Fruit fly (Drosophila melanogaster): ENCODE measurements around the gene CG16903.

CG16903 gene

DNA sequence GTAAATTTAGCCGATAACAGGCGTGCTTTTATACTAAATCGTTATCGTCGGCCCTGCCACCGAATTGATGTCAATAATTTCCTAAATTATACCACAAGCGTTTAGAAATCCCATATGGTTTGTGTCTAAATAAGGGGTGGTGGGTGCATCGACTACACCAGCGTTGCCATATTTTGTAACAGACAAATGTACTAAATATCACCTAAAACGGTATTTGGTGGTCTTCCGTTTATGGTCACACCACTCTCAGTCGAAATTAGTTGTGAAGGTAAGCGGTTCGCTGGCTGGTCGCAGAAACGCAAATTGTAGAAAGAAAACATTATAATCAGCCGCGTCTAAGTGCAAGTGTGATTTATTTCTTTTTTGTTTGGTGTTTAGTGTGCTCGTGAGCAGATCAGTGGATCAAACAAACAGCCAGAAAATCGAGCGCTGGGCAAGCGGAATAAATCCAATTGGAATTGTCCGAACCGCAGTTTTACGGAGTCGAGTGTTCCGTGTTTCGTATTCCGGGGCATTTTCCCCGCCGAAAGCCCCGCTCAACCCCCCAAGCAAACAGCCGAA lies at the start of gene CG16903, which contains the start of gene Unc-76:
Gene CG16903, minus strand, starts transcription at position 39 of the 561 bp plus-strand sequence.
Gene Unc-76, plus strand, starts transcription at position 244 of the 561 bp plus-strand sequence.
- TF ChIP-seq CG17801 (GFP tag; optimal IDR thresholded peaks at IDR 0.05; ENCODE audit: partially characterized antibody): peak; percentile 88

DNA sequence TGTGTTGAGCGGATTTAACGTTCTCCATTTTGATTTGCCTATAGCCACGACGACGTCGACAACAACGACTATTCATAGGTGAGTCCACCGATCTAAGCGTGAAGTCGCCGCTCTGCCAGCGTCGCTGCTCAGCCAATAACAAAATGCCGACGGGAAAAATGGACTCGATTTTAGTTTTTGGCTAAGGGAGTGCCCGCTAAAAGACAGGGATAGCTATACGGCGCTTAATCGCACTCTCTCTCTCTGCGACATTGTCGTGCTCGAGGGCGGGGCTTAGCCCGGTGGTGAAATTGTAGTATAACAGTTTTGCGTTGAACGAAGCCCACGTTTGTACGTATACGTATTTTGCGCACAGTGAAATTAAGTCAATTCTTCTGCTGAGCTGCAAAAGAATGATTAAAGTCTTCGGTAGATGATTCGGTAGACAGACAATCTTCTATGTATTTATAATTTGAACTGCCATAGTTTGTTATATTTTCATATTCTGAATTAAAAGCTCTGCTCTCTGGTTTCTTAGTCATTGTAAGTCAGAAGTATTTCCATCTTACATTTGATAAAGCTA lies 45.4 kb upstream of the CG16903 start:
- TF ChIP-seq CG17801 (GFP tag; optimal IDR thresholded peaks at IDR 0.05; ENCODE audit: partially characterized antibody): no peak

DNA sequence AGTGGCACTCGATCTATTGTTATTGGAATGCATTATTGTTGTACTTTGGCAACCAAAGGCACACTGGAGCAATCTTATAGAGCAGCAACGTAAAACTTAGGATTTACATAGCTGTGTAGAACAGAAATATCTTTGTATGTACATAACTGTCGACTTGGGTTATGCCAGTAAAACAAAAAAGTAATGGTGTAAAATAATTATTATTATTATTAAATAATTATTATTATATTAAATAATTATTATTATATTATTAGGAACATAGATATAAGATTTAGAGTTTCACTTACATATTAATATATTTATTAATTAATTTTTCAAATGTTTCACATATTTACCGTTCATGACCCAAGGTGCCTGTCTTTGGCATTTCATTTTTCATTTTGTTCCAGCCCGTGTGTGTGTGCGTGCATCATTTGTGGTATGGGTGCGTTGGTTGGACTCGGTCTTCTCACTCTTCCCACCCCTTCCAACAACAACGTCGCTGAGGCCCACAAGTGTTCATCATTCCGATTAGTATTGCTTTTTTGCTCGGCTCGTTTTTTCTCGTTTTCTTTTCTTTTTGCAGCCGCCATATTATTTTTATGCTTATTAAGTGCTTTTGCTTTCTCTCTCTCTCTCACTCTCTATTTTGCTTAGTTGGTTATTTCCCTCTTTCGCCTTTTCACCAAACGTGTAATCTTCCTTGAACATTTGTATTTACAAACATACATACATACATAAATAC lies 43.9 kb upstream of the CG16903 start:
- TF ChIP-seq CG17801 (GFP tag; optimal IDR thresholded peaks at IDR 0.05; ENCODE audit: partially characterized antibody): peak; percentile 82

DNA sequence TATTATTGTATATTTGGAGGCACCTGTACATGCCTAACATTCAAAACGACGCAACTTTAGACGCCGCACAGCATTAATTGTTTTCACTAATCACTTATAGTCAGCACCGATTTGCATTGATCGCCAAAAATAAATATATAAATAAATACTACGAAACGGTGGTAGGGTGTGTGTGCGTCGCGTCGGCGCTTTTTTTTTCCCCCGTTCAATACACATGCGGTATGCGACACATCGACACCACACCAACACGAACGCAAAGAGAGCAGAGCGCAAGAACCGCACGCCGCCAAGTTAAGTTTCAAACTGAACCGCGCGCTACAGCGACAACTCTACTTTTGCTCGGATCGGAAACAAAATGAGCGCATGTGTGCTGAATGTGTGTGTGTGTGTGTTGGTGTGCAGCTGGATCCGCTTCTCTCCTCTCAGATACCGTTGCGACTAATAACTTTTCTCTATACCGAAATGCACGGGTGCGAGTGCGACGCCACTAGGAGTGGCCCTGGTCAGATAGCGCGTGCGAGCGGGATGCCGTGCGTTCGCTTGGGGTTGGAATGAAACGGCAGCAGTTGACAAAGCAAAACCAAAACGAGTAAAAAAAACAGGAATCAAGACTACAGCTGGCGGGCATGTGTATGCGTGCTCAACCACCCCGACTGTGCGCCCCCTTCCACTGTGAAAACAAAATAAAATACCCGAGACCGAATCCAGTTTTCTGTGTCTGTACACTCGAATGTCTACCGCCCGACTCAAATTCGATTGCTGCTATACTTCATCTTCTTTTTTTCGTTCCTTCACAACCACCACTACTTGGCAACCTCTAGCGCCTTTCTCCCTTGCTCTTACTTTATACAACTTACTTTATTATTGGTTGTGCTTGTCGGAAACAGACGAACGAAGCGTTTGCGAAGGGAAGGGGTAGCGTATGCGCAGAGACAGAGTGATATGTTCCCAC lies 43.1 kb upstream of the CG16903 start, which contains the start of gene ph-d:
Gene ph-d, minus strand, starts transcription at position 274 of the 952 bp plus-strand sequence.
- TF ChIP-seq CG17801 (GFP tag; optimal IDR thresholded peaks at IDR 0.05; ENCODE audit: partially characterized antibody): peak; percentile 95

DNA sequence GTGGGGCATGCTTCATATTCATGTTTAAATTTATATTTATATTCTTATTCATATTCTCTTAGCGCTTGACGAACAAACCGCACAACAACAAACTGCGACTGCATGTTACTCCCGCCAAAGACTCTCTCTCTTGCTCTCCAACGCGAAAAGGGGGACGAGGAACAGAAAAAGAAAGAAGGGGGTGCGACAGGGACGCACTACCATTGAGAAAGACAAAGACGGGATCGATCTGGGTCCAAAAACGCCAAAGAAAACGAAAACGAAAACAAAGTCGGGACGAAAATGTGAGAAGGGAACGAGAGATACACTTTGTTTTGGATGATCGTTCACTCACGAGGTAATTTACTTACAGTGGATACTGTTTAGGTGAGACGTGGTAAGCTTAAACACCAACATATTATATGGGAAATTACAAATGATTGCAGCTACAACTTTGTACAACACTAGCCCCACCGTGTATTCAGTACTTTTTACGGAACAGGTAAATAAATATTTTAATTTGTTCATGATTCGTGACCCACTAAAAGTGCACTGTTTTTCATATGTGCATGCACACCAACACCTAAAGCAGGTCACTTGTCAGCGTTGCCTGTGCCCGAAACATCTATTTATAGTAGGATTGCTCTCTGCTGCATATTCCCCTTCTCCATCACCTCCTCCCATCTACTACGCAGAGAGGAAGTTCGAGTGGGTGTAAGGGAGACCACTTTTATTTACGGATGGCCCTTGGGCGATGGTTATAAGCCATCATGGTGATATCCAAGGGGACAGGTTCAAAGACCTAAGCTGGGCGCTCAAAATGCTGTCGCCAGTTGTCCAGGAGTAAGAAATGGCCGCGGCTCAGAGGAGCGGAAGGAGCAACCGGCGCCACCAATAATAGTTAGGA lies 41.8 kb upstream of the CG16903 start:
- peak; percentile 49 for TF ChIP-seq CG17801 (GFP tag; optimal IDR thresholded peaks at IDR 0.05; ENCODE audit: partially characterized antibody)

DNA sequence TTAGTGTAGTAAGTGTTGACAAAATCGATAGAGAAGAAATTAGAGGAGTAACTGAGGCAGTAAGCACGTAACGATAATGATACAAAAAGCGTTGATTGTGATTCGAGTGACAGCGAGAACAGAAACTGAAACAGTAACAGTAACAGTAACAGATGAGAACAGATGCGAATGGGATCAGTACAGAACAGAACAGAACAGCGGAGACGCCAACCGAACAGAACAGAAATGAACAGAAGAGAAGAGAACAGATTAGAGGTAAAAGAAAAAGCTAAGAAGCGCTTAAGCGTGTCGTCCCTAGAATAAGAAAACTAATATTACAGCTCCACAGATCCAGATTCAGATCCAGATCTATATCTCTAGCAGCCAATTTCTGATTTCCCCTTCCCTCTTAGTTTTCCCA lies 32.5 kb upstream of the CG16903 start:
- TF ChIP-seq CG17801 (GFP tag; optimal IDR thresholded peaks at IDR 0.05; ENCODE audit: partially characterized antibody): no peak

DNA sequence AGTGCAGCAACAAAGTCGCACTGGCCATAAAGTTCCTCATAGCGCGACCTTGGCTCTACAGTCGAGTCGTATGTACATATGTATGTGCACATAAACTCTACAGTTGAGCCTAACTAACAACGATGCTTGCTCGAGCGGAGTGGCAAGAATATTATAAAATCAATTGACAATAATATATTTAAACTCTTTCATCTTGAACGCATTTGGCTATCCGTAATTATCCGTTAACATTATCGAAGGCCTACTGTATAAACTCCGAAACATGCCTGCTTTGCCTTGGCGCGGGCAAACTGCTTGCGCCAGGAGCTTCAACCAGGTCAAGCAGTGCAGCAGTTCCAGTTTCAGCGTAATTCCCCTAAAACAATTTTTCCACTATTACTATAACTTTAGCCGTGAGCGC lies 28.4 kb upstream of the CG16903 start:
- peak; percentile 15 for TF ChIP-seq CG17801 (GFP tag; optimal IDR thresholded peaks at IDR 0.05; ENCODE audit: partially characterized antibody)

DNA sequence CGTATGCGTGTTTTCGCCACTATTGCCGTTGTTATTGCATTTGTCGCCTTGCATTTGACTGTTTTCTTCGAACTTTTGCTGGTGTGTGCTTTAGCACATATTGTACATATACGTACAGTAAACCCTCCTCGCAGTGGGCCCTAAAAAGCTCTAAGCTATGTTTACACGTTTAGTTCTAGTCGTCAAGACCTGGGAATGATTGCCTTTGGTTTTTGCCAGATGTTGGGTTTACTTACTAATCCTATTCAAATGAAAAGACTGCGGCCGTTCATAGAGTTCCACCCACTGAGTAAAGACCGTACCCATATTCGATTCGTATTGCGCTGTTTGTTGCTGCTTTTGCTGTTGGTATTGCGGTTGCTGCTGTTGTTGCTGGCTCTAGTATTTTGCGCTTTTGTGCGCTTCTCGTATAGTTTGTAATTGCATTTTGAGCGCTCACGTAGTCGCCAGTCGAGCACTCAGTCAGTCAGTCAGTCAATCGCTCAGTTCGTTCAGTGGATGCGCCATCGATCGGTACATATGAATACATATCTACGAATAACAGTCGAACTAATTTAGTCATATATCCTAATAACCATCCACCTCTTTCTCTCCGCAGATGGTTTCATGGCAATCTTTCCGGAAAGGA lies 27.7 kb upstream of the CG16903 start:
- peak; percentile 90 for TF ChIP-seq CG17801 (GFP tag; optimal IDR thresholded peaks at IDR 0.05; ENCODE audit: partially characterized antibody)

DNA sequence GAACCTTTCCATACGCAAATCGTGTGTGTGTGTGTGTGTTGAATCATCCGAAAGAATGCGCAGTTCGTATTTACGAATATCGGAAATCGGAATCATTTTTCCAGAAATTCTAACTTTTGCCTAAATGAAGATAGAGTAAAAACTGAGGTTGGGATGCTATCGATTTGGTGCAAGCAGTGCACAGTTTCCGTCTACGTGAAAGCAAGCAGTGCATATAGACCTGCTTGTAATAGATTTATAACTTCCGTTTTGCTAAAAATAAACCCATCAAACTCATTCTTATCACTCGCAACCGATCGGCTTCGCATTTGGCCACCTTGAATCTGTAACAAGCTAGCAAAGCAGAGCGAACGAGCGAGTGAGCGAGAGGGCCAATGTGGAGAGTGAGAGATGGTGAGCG lies 26.2 kb upstream of the CG16903 start:
- TF ChIP-seq CG17801 (GFP tag; optimal IDR thresholded peaks at IDR 0.05; ENCODE audit: partially characterized antibody): no peak

DNA sequence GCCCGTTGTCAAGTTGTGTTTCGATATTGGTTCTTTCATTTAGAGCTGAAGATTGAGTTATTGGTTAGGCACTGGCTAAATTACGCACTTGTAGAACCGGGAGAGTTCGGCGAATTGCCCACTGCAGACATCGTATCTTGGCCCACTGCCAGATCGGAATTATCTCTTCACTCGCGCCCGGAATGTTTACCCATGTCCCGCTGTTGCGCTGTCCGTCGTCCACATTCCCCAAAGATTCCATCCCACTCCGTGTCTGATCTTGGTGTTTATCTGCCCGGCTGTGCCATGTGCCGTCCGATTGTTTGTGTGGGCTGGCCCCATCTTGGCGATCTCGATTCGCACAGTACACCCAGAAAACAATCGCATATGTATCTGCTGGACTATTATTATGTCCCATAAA lies 24.2 kb upstream of the CG16903 start:
- no peak for TF ChIP-seq CG17801 (GFP tag; optimal IDR thresholded peaks at IDR 0.05; ENCODE audit: partially characterized antibody)

DNA sequence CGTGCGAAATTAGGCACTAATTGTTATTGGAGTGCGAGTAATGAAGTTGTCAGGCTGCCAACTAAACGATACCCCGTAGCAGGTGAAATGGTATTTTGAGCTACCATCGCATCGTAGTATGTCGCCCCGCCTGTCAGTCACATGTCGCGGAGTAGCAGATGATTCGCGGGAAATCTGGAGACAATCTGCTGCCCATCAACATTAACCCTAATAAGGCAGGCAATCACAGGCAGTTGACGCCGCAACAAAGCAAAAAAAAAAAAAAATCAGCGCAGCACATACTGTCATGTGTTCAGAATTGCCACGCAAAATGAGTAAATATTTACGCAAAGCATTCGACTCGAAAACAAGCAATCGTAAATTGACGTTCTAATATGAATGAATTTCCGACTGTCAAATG lies 23.7 kb upstream of the CG16903 start:
- no peak for TF ChIP-seq CG17801 (GFP tag; optimal IDR thresholded peaks at IDR 0.05; ENCODE audit: partially characterized antibody)

DNA sequence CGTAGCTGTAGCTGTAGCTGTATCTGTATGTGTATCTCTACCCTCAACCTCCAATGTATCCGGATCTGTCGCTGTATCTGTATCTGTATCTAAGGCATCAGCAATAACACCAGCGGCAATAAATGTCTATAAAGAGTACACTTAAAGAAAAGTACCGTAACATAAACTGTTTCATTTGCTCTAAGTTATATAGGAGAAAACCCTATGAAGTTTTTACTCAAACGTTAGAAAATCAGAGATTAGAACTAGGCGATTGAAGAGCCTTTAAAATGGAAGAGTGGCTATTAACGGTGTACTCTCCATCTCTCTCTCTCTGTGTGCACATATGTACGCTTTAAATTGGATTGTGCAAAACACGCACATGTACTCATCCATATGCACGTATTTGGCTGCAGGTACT lies 18.1 kb upstream of the CG16903 start:
- TF ChIP-seq CG17801 (GFP tag; optimal IDR thresholded peaks at IDR 0.05; ENCODE audit: partially characterized antibody): no peak

DNA sequence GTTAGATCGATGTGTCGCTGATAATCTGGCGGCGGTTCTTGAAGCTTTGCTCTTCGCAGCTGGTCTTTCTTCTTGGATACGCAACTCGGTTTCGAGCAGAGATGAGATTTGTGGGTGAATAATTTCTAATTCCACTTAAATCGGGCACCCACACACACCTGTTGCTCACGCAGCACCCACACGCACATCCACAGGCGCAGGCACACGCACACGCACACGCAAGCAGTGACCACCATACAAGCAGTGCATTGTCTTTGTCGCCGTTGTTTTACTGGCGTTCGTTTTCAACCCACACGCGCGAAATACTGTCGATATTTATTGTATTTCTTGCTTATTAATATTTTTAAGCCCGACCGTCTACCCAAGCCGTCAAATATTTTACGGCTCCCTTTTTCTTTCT lies 16.1 kb upstream of the CG16903 start:
- TF ChIP-seq CG17801 (GFP tag; optimal IDR thresholded peaks at IDR 0.05; ENCODE audit: partially characterized antibody): no peak
